Fruit fly (Drosophila melanogaster) whole organism, wandering third instar larva: Measurements from ENCODE around the gene Eip74EF.

Experiments used
- Abd-B ChIP-seq: fragments of >200 bp; optimal IDR thresholded peaks from 2 replicates; lab custom pipeline; 2017; ENCODE audit warnings: missing biosample characterization, missing genetic modification characterization
- Dfd ChIP-seq: fragments of >200 bp; optimal IDR thresholded peaks from 2 replicates; lab custom pipeline; 2017; ENCODE audit warnings: missing biosample characterization, missing genetic modification characterization
- HLH106 ChIP-seq: fragments of 200-800 bp; optimal IDR thresholded peaks from 3 replicates; lab custom pipeline; 2019; ENCODE audit warnings: missing biosample characterization, mild to moderate bottlenecking, missing genetic modification characterization, moderate library complexity
- Hnf4 ChIP-seq: fragments of 200-800 bp; sonication (Bioruptor generic); optimal IDR thresholded peaks from 2 replicates; lab custom pipeline; 2016; ENCODE audit warnings: missing biosample characterization, mild to moderate bottlenecking, missing genetic modification characterization
- Myc ChIP-seq: fragments of >200 bp; optimal IDR thresholded peaks from 2 replicates; lab custom pipeline; 2017
- N ChIP-seq: fragments of >200 bp; optimal IDR thresholded peaks from 2 replicates; lab custom pipeline; 2018; ENCODE audit warnings: missing biosample characterization, missing external identifiers, missing genetic modification characterization
- dmrt93B ChIP-seq: fragments of 200-800 bp; sonication (Bioruptor generic); optimal IDR thresholded peaks from 2 replicates; lab custom pipeline; 2018; ENCODE audit warnings: missing biosample characterization, mild to moderate bottlenecking, missing genetic modification characterization
- pan ChIP-seq: fragments of >200 bp; optimal IDR thresholded peaks from 2 replicates; lab custom pipeline; 2017
- psq ChIP-seq: fragments of 200-800 bp; sonication (Bioruptor generic); optimal IDR thresholded peaks from 3 replicates; lab custom pipeline; 2017; ENCODE audit warnings: missing biosample characterization, mild to moderate bottlenecking, missing genetic modification characterization, moderate library complexity
- sage ChIP-seq: fragments of 200-800 bp; sonication (Bioruptor generic); optimal IDR thresholded peaks from 2 replicates; lab custom pipeline; 2016; ENCODE audit warnings: missing biosample characterization, mild to moderate bottlenecking, missing genetic modification characterization
- tai ChIP-seq: sonication (Bioruptor generic); optimal IDR thresholded peaks from 2 replicates; lab custom pipeline; 2016; ENCODE audit warnings: missing biosample characterization, missing genetic modification characterization
- usp ChIP-seq: fragments of >200 bp; optimal IDR thresholded peaks from 2 replicates; lab custom pipeline; 2017; ENCODE audit warnings: missing biosample characterization, missing genetic modification characterization

DNA sequence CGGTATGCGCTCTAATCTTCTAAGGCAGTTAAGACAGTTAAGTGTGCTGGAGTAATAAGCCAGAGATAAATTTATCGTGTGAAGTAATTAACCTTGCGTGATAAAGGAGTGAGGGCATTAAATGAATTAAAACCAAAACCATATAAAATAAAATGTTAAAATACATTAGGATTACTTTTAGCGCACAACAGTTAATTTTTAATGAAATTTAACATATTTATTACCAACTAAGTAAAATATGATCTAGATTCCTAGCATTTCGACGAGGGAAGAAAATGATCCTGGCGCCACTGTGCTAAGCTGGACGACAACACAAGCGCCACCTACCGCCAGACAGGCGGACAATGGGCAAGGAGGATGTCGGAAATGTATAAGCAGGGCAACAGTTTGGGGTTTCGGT is 40.0 kb downstream of the Eip74EF start:
- peak; percentile 31 for TF ChIP-seq tai
- no peak for TF ChIP-seq usp (GFP tag; lab: Kevin White, UChicago)
- no peak for TF ChIP-seq Dfd (GFP tag; lab: Kevin White, UChicago)
- TF ChIP-seq N (GFP tag; lab: Kevin White, UChicago): no peak
- TF ChIP-seq dmrt93B (GFP tag; lab: Kevin White, UChicago): peak; percentile 44
- no peak for TF ChIP-seq pan (lab: Kevin White, UChicago)
- peak; percentile 15 for TF ChIP-seq sage (GFP tag; lab: Kevin White, UChicago)
- no peak for TF ChIP-seq psq (GFP tag; lab: Kevin White, UChicago)
- peak; percentile 54 for TF ChIP-seq HLH106 (tag; lab: Kevin White, UChicago)
- TF ChIP-seq Myc (lab: Kevin White, UChicago): no peak
- TF ChIP-seq Hnf4 (GFP tag; lab: Kevin White, UChicago): no peak
- TF ChIP-seq Abd-B (GFP tag; lab: Kevin White, UChicago): no peak
